Fruit fly (Drosophila melanogaster) Kc167 (cell line): Measurements from ENCODE around the gene SsRbeta.

ENCODE experiments used
- Myc ChIP-seq: fragments of >200 bp; optimal IDR thresholded peaks from 2 replicates; lab custom pipeline; 2017; ENCODE audit warnings: missing external identifiers
- Sin3A ChIP-seq: fragments of >200 bp; optimal IDR thresholded peaks from 2 replicates; lab custom pipeline; 2018; ENCODE audit warnings: missing external identifiers
- h ChIP-seq: fragments of >200 bp; optimal IDR thresholded peaks from 3 replicates; lab custom pipeline; 2018; ENCODE audit warnings: missing external identifiers
- insv ChIP-seq: fragments of >200 bp; optimal IDR thresholded peaks from 3 replicates; lab custom pipeline; 2018; ENCODE audit warnings: missing external identifiers
- psq ChIP-seq: fragments of >200 bp; optimal IDR thresholded peaks from 2 replicates; lab custom pipeline; 2017; ENCODE audit warnings: missing external identifiers
- ttk ChIP-seq: sonication (Bioruptor generic); optimal IDR thresholded peaks from 2 replicates; lab custom pipeline; 2017; ENCODE audit warnings: missing external identifiers

SsRbeta gene

DNA sequence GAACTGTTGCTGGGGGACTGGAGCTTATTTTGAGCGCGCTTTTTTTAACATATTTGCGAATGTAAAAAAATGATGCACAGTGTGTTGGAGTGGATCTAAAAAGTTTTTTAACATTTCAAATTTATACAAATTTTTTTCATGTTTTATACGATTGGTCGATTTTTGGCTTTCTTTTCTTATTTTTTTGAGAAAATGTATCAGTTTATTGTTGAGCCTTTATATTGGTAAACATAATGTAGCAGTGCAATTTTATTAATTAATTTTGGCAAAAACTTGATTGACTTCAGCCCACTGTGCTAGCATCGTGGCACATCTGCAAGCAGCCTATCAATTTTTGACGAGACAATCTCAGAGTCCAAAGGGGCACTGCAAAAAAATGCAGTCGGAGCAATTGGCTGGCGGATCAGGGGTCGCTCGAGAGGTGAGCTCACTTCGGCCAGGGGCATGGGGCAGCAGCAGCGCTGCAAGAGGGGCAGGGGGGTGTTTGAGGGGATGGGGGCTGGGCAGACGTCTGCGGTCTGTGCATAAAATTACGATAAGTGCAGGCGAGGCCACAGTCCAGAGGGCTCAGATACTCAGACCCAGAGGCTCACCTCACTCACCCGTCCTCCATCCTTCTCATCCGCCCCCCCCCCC, 46.3 kb downstream of the SsRbeta start:
- no peak for TF ChIP-seq psq (lab: Kevin White, UChicago)
- TF ChIP-seq Myc (lab: Kevin White, UChicago) = no peak
- no peak for TF ChIP-seq insv (lab: Kevin White, UChicago)
- TF ChIP-seq ttk (lab: Kevin White, UChicago) = no peak
- TF ChIP-seq Sin3A (lab: Kevin White, UChicago) = no peak
- TF ChIP-seq h (lab: Kevin White, UChicago) = no peak

DNA sequence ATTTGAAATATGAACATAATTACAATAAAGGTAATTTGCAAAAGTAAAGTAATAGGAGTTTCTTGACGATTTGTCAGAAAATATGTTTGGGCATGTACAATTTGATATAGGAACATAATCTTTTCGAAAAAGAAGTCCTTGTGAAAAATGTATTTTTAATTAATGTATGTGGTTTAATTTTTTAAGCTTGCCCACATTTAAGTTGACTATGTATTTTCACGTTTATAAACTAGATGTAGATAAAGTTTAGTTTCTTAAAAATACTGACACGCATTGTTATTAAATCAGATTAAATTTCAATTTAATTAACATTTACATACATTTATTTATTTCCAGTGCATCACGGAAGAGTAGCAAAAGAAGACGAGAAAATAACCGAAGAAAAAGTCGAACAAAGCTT, 47.1 kb downstream of the SsRbeta start:
- TF ChIP-seq Myc (lab: Kevin White, UChicago) (no peak), psq (lab: Kevin White, UChicago) (no peak), h (lab: Kevin White, UChicago) (no peak), ttk (lab: Kevin White, UChicago) (no peak), insv (lab: Kevin White, UChicago) (no peak), Sin3A (lab: Kevin White, UChicago) (no peak)

DNA sequence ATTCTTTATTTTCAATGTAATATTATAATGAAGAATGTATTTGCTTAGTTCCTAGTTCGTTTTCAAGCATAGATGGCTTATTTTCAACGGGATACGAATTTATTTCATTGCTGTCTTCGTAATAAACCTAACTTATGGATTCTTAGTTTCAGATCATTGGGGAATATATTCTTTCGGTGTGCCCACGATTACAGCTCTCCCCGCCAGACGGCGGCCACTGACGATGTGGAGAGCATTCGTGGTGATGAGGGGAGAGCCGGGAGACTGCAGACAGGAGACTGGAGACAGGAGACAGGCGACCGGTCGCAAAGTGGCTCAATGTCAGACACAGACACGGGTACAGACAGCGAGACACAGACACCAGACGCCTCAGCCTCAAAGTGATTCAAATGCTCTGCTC, 47.9 kb downstream of the SsRbeta start:
- TF ChIP-seq insv (lab: Kevin White, UChicago) (no peak), h (lab: Kevin White, UChicago) (no peak), Sin3A (lab: Kevin White, UChicago) (no peak), psq (lab: Kevin White, UChicago) (no peak), ttk (lab: Kevin White, UChicago) (no peak), Myc (lab: Kevin White, UChicago) (no peak)

DNA sequence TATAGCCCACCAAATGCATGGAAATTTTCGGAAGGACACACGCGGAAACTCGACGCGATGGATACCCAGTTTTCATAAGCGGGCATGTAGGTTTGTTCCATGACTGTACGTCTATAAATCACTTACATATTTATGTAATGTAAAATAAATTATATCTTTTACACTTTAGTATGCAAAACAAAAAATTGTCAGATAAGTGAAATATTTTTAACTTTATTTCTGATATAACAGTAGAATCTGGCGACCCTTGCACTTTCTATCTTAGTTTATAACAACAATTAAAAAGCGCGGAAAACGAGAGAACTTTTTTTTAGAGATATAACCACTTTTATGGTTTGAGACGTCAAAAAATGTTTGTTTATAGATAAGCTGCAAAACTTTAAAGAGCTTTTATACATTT, 48.3 kb downstream of the SsRbeta start:
- TF ChIP-seq h (lab: Kevin White, UChicago) = no peak
- TF ChIP-seq ttk (lab: Kevin White, UChicago) = no peak
- TF ChIP-seq insv (lab: Kevin White, UChicago) = no peak
- TF ChIP-seq Sin3A (lab: Kevin White, UChicago) = no peak
- no peak for TF ChIP-seq Myc (lab: Kevin White, UChicago)
- TF ChIP-seq psq (lab: Kevin White, UChicago) = no peak

DNA sequence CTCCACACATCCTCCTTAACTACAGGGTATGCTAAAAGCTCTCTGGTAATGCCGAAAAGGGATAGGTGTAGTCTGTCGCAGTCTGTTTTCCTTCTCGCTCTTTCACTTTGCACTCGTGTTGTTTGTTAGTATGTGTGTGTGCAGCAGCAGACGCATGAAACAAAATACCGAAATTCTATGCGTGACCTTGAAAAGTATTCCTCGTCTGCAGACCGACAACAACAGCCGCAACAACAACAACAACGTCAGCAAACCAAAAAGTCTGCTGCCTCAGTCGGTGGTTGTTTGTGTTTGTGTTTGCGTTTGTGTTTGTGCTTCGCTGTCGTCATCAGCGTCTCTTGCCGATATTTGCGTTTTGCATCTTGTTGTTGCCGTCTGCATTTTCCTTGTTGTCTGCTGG, 49.0 kb downstream of the SsRbeta start:
- no peak for TF ChIP-seq h (lab: Kevin White, UChicago)
